Worm (Caenorhabditis elegans) whole organism, late embryonic: ENCODE data around the gene ncx-2.

Experiments
- F13H6.1 ChIP-seq: sonication (generic microtip); optimal IDR thresholded peaks from 2 replicates; lab custom pipeline; 2016; ENCODE audit warnings: missing genetic modification characterization, missing compliant biosample characterization
- ama-1 ChIP-seq: fragments of 150-350 bp; optimal IDR thresholded peaks from 2 replicates; lab custom pipeline; 2014
- ceh-9 ChIP-seq: sonication (generic microtip); optimal IDR thresholded peaks from 2 replicates; lab custom pipeline; 2016; ENCODE audit warnings: mild to moderate bottlenecking, missing genetic modification characterization, inconsistent platforms, missing compliant biosample characterization
- dve-1 ChIP-seq: sonication (generic microtip); optimal IDR thresholded peaks from 2 replicates; lab custom pipeline; 2017; ENCODE audit warnings: antibody characterized with exemption, mild to moderate bottlenecking, missing genetic modification characterization, missing compliant biosample characterization
- fkh-10 ChIP-seq: fragments of 150-350 bp; optimal IDR thresholded peaks from 2 replicates; lab custom pipeline; 2014; ENCODE audit warnings: missing biosample characterization, missing genetic modification reagents, missing genetic modification characterization
- lim-6 ChIP-seq: sonication (generic microtip); optimal IDR thresholded peaks from 2 replicates; lab custom pipeline; 2016; ENCODE audit warnings: missing genetic modification characterization, missing compliant biosample characterization
- madf-2 ChIP-seq: sonication (generic microtip); optimal IDR thresholded peaks from 2 replicates; lab custom pipeline; 2017; ENCODE audit warnings: missing genetic modification characterization, missing compliant biosample characterization
- nfya-1 ChIP-seq: sonication (generic microtip); optimal IDR thresholded peaks from 2 replicates; lab custom pipeline; 2017; ENCODE audit warnings: missing genetic modification characterization, mild to moderate bottlenecking, missing compliant biosample characterization, antibody characterized with exemption, moderate library complexity
- pat-9 ChIP-seq: fragments of 200-800 bp; sonication (Bioruptor generic); optimal IDR thresholded peaks from 2 replicates; lab custom pipeline; 2018; ENCODE audit warnings: mild to moderate bottlenecking, missing genetic modification characterization, moderate library complexity, missing compliant biosample characterization
- sox-4 ChIP-seq: sonication (generic microtip); optimal IDR thresholded peaks from 2 replicates; lab custom pipeline; 2017; ENCODE audit warnings: mild to moderate bottlenecking, missing genetic modification characterization, inconsistent platforms, missing compliant biosample characterization
- unc-55 ChIP-seq: sonication (generic microtip); optimal IDR thresholded peaks from 2 replicates; lab custom pipeline; 2017; ENCODE audit warnings: missing biosample characterization, missing genetic modification reagents, missing genetic modification characterization

DNA sequence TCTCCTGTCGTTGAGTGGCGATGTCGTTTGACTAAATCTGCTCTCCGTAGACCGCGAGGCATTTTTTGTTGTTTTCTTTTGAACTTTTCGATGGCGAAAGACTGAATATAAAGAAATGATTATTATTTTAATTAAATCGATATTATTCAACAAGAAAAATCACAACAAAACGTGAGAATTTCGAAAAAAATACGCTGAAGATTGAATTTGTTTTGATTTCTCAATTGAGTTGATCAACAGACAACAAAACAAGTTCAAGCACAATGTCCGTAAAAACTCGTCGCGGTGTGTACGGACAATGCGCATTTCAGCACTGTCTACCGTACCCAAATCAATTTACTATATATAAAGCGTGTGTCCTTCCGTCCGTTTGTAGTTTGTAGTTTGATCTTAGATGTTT is 25.5 kb upstream of the ncx-2 start, which contains the start of gene B0238.9:
- TF ChIP-seq F13H6.1 (tag; lab: Kevin White, UChicago) (no peak), pat-9 (tag; lab: Kevin White, UChicago) (no peak), sox-4 (tag; lab: Kevin White, UChicago) (no peak), ama-1 (lab: Kevin White, UChicago) (no peak), unc-55 (GFP tag; lab: Kevin White, UChicago) (no peak), nfya-1 (tag; lab: Kevin White, UChicago) (no peak), fkh-10 (no peak), ceh-9 (no peak), madf-2 (tag; lab: Kevin White, UChicago) (no peak), dve-1 (tag; lab: Kevin White, UChicago) (no peak), lim-6 (tag; lab: Kevin White, UChicago) (no peak)
